Fruit fly (Drosophila melanogaster) whole organism, embryonic: ENCODE measurements around the gene CG34028.

Experiments used
- Aef1 ChIP-seq: fragments of 200-800 bp; sonication (Bioruptor generic); IDR thresholded peaks from 3 replicates; pipeline ENCODE4 v1.3.6; 2022; ENCODE audit warnings: missing biosample characterization, missing genetic modification characterization
- B-H1 ChIP-seq: fragments of 200-800 bp; sonication (Bioruptor generic); IDR thresholded peaks from 3 replicates; pipeline ENCODE4 v1.3.6; 2022; ENCODE audit warnings: missing biosample characterization, missing genetic modification characterization
- BEAF-32 ChIP-seq: fragments of 200-800 bp; sonication (Bioruptor generic); optimal IDR thresholded peaks from 3 replicates; lab custom pipeline; 2017; ENCODE audit warnings: missing biosample characterization, missing genetic modification characterization, mild to moderate bottlenecking, moderate library complexity, missing genetic modification reagents
- CG10431 ChIP-seq: fragments of 200-800 bp; sonication (Bioruptor generic); optimal IDR thresholded peaks from 3 replicates; lab custom pipeline; 2018; ENCODE audit warnings: missing biosample characterization, mild to moderate bottlenecking, missing genetic modification characterization
- CG10959 ChIP-seq: fragments of 200-800 bp; sonication (Bioruptor generic); IDR thresholded peaks from 2 replicates; pipeline ENCODE4 v1.3.6; 2022; ENCODE audit warnings: missing biosample characterization, missing genetic modification characterization
- CG11093 ChIP-seq: fragments of 200-800 bp; sonication (Bioruptor generic); IDR thresholded peaks from 3 replicates; pipeline ENCODE4 v1.3.6; 2022; ENCODE audit warnings: missing biosample characterization, missing genetic modification characterization
- CG11456 ChIP-seq: fragments of 200-800 bp; sonication (Bioruptor generic); IDR thresholded peaks from 3 replicates; pipeline ENCODE4 v1.3.6; 2022; ENCODE audit warnings: missing biosample characterization, missing genetic modification characterization
- CG11560 ChIP-seq: fragments of 200-800 bp; sonication (Bioruptor generic); IDR thresholded peaks from 3 replicates; pipeline ENCODE4 v1.3.6; 2022; ENCODE audit warnings: missing biosample characterization, missing genetic modification characterization
- CG12219 ChIP-seq: fragments of 200-800 bp; sonication (Bioruptor generic); optimal IDR thresholded peaks from 3 replicates; lab custom pipeline; 2018; ENCODE audit warnings: missing biosample characterization, mild to moderate bottlenecking, missing genetic modification characterization
- CG12744 ChIP-seq: fragments of 200-800 bp; sonication (Bioruptor generic); optimal IDR thresholded peaks from 2 replicates; lab custom pipeline; 2016; ENCODE audit warnings: missing biosample characterization, missing genetic modification characterization
- CG14860 ChIP-seq: fragments of 200-800 bp; sonication (Bioruptor generic); IDR thresholded peaks from 3 replicates; pipeline ENCODE4 v1.3.6; 2022; ENCODE audit warnings: missing biosample characterization, missing genetic modification characterization; ENCODE audit not compliant: partially characterized antibody
- CG15269 ChIP-seq: fragments of 200-800 bp; sonication (Bioruptor generic); optimal IDR thresholded peaks from 2 replicates; lab custom pipeline; 2018; ENCODE audit warnings: missing biosample characterization, mild to moderate bottlenecking, missing genetic modification characterization, moderate library complexity
- CG15514 ChIP-seq: fragments of 200-800 bp; sonication (Bioruptor generic); optimal IDR thresholded peaks from 3 replicates; lab custom pipeline; 2017; ENCODE audit warnings: missing biosample characterization, missing genetic modification characterization, mild to moderate bottlenecking, moderate library complexity, missing genetic modification reagents
- CG16815 ChIP-seq: fragments of 200-800 bp; sonication (Bioruptor generic); optimal IDR thresholded peaks from 3 replicates; lab custom pipeline; 2017; ENCODE audit warnings: missing biosample characterization, mild to moderate bottlenecking, missing genetic modification characterization
- CG17186 ChIP-seq: fragments of 200-800 bp; sonication (Bioruptor generic); optimal IDR thresholded peaks from 3 replicates; lab custom pipeline; 2017; ENCODE audit warnings: missing biosample characterization, missing genetic modification reagents, missing genetic modification characterization
- CG17328 ChIP-seq: fragments of 200-800 bp; sonication (Bioruptor generic); IDR thresholded peaks from 2 replicates; pipeline ENCODE4 v1.3.6; 2022; ENCODE audit warnings: missing biosample characterization, missing genetic modification characterization
- CG17361 ChIP-seq: fragments of 200-800 bp; sonication (Bioruptor generic); IDR thresholded peaks from 3 replicates; pipeline ENCODE4 v1.3.6; 2022; ENCODE audit warnings: missing biosample characterization, missing genetic modification characterization
- CG2129 ChIP-seq: fragments of 200-800 bp; sonication (Bioruptor generic); IDR thresholded peaks from 2 replicates; pipeline ENCODE4 v1.3.6; 2022; ENCODE audit warnings: missing biosample characterization, missing genetic modification characterization; ENCODE audit not compliant: partially characterized antibody
- CG31224 ChIP-seq: fragments of 200-800 bp; sonication (Bioruptor generic); IDR thresholded peaks from 2 replicates; pipeline ENCODE4 v1.3.6; 2022; ENCODE audit warnings: missing biosample characterization, missing genetic modification characterization
- CG31365 ChIP-seq: fragments of 200-800 bp; sonication (Bioruptor generic); optimal IDR thresholded peaks from 2 replicates; lab custom pipeline; 2018; ENCODE audit warnings: missing biosample characterization, mild to moderate bottlenecking, missing genetic modification characterization
- CG4404 ChIP-seq: fragments of 200-800 bp; sonication (Bioruptor generic); IDR thresholded peaks from 2 replicates; pipeline ENCODE4 v1.3.6; 2022; ENCODE audit warnings: missing biosample characterization, missing genetic modification characterization
- CG4854 ChIP-seq: fragments of 200-800 bp; sonication (Bioruptor generic); optimal IDR thresholded peaks from 2 replicates; lab custom pipeline; 2016; ENCODE audit warnings: missing biosample characterization, missing genetic modification characterization, inconsistent platforms
- CG7745 ChIP-seq: fragments of 200-800 bp; sonication (Bioruptor generic); optimal IDR thresholded peaks from 2 replicates; lab custom pipeline; 2018; ENCODE audit warnings: missing biosample characterization, mild to moderate bottlenecking, missing genetic modification characterization, moderate library complexity
- CG8388 ChIP-seq: fragments of 200-800 bp; sonication (Bioruptor generic); optimal IDR thresholded peaks from 2 replicates; lab custom pipeline; 2019; ENCODE audit warnings: missing biosample characterization, mild to moderate bottlenecking, missing genetic modification characterization, moderate library complexity
- CG8944 ChIP-seq: fragments of 200-800 bp; sonication (Bioruptor generic); optimal IDR thresholded peaks from 3 replicates; lab custom pipeline; 2016; ENCODE audit warnings: missing biosample characterization, missing genetic modification characterization
- CG9932 ChIP-seq: fragments of 200-800 bp; sonication (Bioruptor generic); IDR thresholded peaks from 2 replicates; pipeline ENCODE4 v1.3.6; 2022; ENCODE audit warnings: missing biosample characterization, missing genetic modification characterization
- Dad ChIP-seq: fragments of 200-800 bp; sonication (Bioruptor generic); optimal IDR thresholded peaks from 3 replicates; lab custom pipeline; 2016; ENCODE audit warnings: missing biosample characterization, missing genetic modification characterization
- E2f2 ChIP-seq: fragments of 200-800 bp; sonication (Bioruptor generic); IDR thresholded peaks from 2 replicates; pipeline ENCODE4 v1.3.6; 2022; ENCODE audit warnings: missing biosample characterization, missing genetic modification characterization
- ERR ChIP-seq: fragments of 200-800 bp; sonication (Bioruptor generic); optimal IDR thresholded peaks from 2 replicates; lab custom pipeline; 2016; ENCODE audit warnings: missing biosample characterization, missing genetic modification characterization
- HmgD ChIP-seq: fragments of 200-800 bp; sonication (Bioruptor generic); optimal IDR thresholded peaks from 3 replicates; lab custom pipeline; 2016; ENCODE audit warnings: missing biosample characterization, missing genetic modification characterization
- MESR4 ChIP-seq: fragments of 200-800 bp; sonication (Bioruptor generic); optimal IDR thresholded peaks from 2 replicates; lab custom pipeline; 2018; ENCODE audit warnings: missing biosample characterization, mild to moderate bottlenecking, missing genetic modification characterization, moderate library complexity
- Mad ChIP-seq: fragments of 200-800 bp; sonication (Bioruptor generic); optimal IDR thresholded peaks from 2 replicates; lab custom pipeline; 2016; ENCODE audit warnings: missing biosample characterization, missing genetic modification characterization
- NFAT ChIP-seq: fragments of 200-800 bp; sonication (Bioruptor generic); IDR thresholded peaks from 2 replicates; pipeline ENCODE4 v1.3.6; 2022; ENCODE audit warnings: missing biosample characterization, missing genetic modification characterization
- Side ChIP-seq: fragments of 200-800 bp; sonication (Bioruptor generic); optimal IDR thresholded peaks from 2 replicates; lab custom pipeline; 2016; ENCODE audit warnings: missing biosample characterization, missing genetic modification characterization
- Xbp1 ChIP-seq: fragments of 200-800 bp; sonication (Bioruptor generic); optimal IDR thresholded peaks from 3 replicates; lab custom pipeline; 2016; ENCODE audit warnings: missing biosample characterization, mild to moderate bottlenecking, missing genetic modification characterization
- cad ChIP-seq: fragments of >200 bp; optimal IDR thresholded peaks from 2 replicates; lab custom pipeline; 2017; ENCODE audit warnings: missing biosample characterization, missing genetic modification characterization
- cato ChIP-seq: fragments of 200-800 bp; sonication (Bioruptor generic); optimal IDR thresholded peaks from 2 replicates; lab custom pipeline; 2016; ENCODE audit warnings: missing biosample characterization, missing genetic modification characterization, borderline replicate concordance
- chif ChIP-seq, 2 experiments: fragments of 200-800 bp; sonication (Bioruptor generic); optimal IDR thresholded peaks; 3 replicates each; lab custom pipeline; 2016; ENCODE audit warnings: missing biosample characterization in 2 of 2, missing genetic modification characterization in 2 of 2
- chinmo ChIP-seq: fragments of 200-800 bp; sonication (Bioruptor generic); IDR thresholded peaks from 4 replicates; pipeline ENCODE4 v1.3.6; 2022; ENCODE audit warnings: missing biosample characterization, missing genetic modification characterization; ENCODE audit not compliant: partially characterized antibody
- exex ChIP-seq: fragments of 200-800 bp; sonication (Bioruptor generic); optimal IDR thresholded peaks from 4 replicates; lab custom pipeline; 2018; ENCODE audit warnings: missing biosample characterization, mild to moderate bottlenecking, missing genetic modification characterization, moderate library complexity
- fd96Cb ChIP-seq: fragments of 200-800 bp; sonication (Bioruptor generic); optimal IDR thresholded peaks from 2 replicates; lab custom pipeline; 2018; ENCODE audit warnings: missing biosample characterization, mild to moderate bottlenecking, missing genetic modification characterization, moderate library complexity
- gsb-n ChIP-seq: fragments of 200-800 bp; sonication (Bioruptor generic); optimal IDR thresholded peaks from 3 replicates; lab custom pipeline; 2018; ENCODE audit warnings: missing biosample characterization, mild to moderate bottlenecking, missing genetic modification characterization
- hkb ChIP-seq, 2 experiments: fragments of 200-800 bp in 1 of 2; fragments of >200 bp in 1 of 2; sonication (Bioruptor generic) in 1 of 2; IDR thresholded peaks in 1 of 2; optimal IDR thresholded peaks in 1 of 2; 2 replicates each; pipeline versions ENCODE4 v1.3.6 to Lab custom; 2017 to 2022; ENCODE audit warnings: missing biosample characterization in 1 of 2, missing genetic modification characterization in 1 of 2
- ken ChIP-seq: fragments of 200-800 bp; sonication (Bioruptor generic); IDR thresholded peaks from 3 replicates; pipeline ENCODE4 v1.3.6; 2022; ENCODE audit warnings: missing biosample characterization, missing genetic modification characterization
- nom ChIP-seq: fragments of 200-800 bp; sonication (Bioruptor generic); optimal IDR thresholded peaks from 2 replicates; lab custom pipeline; 2017; ENCODE audit warnings: missing biosample characterization, missing genetic modification characterization, mild to moderate bottlenecking, moderate library complexity, missing genetic modification reagents
- oc ChIP-seq: fragments of 200-800 bp; sonication (Bioruptor generic); optimal IDR thresholded peaks from 2 replicates; lab custom pipeline; 2018; ENCODE audit warnings: missing biosample characterization, mild to moderate bottlenecking, missing genetic modification characterization, moderate library complexity
- sna ChIP-seq: fragments of 200-800 bp; sonication (Bioruptor generic); IDR thresholded peaks from 2 replicates; pipeline ENCODE4 v1.3.6; 2022; ENCODE audit warnings: missing biosample characterization, missing genetic modification characterization; ENCODE audit not compliant: partially characterized antibody
- tgo ChIP-seq: fragments of 200-800 bp; sonication (Bioruptor generic); IDR thresholded peaks from 3 replicates; pipeline ENCODE4 v1.3.6; 2022; ENCODE audit warnings: missing biosample characterization, missing genetic modification characterization
- trh ChIP-seq: fragments of 200-800 bp; sonication (Bioruptor generic); optimal IDR thresholded peaks from 2 replicates; lab custom pipeline; 2016; ENCODE audit warnings: missing biosample characterization, missing genetic modification characterization
- ttk ChIP-seq: fragments of 200-800 bp; sonication (Bioruptor generic); IDR thresholded peaks from 2 replicates; pipeline ENCODE4 v2.1.2; 2022; ENCODE audit warnings: missing biosample characterization, missing genetic modification characterization
- unpg ChIP-seq: fragments of 200-800 bp; sonication (Bioruptor generic); optimal IDR thresholded peaks from 3 replicates; lab custom pipeline; 2018; ENCODE audit warnings: missing biosample characterization, mild to moderate bottlenecking, missing genetic modification characterization, moderate library complexity

CG34028 gene

DNA sequence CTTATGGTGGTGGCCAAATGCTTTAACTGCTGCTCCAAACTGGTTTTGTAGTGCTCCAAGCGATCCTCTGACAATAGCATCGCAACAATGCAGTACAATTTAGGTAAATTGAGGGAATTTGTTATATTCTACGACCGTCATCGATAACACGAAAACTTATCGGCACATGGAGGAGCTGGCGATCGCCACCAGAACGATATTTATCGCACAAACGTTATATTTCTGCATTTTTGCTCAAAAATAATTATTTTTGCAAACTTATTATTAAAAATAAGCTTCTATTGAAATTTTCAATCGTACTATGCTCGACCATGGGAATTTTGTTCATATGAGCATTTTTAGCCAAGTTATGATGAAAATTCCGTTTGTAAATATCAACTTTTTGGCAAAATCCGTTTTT is 45.1 kb downstream of the CG34028 start, which contains the start of gene CG15317 (continued):
- no peak for TF ChIP-seq cato
- no peak for TF ChIP-seq CG15269 (tag; lab: Kevin White, UChicago)
- TF ChIP-seq Aef1 (GFP tag; lab: Robert Waterston, UW): no peak
- TF ChIP-seq CG8388: no peak
- TF ChIP-seq trh: no peak
- TF ChIP-seq CG2129 (GFP tag; lab: Robert Waterston, UW): peak; percentile 53
- TF ChIP-seq CG10431: no peak
- TF ChIP-seq CG14860 (GFP tag; lab: Robert Waterston, UW): peak; percentile 66; the same call in 2 of the 3 replicates
- TF ChIP-seq CG11560 (tag; lab: Robert Waterston, UW): no peak
- TF ChIP-seq CG10959 (GFP tag; lab: Robert Waterston, UW): no peak
- no peak for TF ChIP-seq HmgD
- peak; percentile 59 for TF ChIP-seq CG9932 (GFP tag; lab: Robert Waterston, UW)
- TF ChIP-seq E2f2 (GFP tag; lab: Robert Waterston, UW): 0 out of 2 replicates have a peak, but pooled peaks have one; percentile 20
- TF ChIP-seq ken (GFP tag; lab: Robert Waterston, UW): no peak
- no peak for TF ChIP-seq CG11456 (GFP tag; lab: Robert Waterston, UW)
- TF ChIP-seq CG31365 (tag; lab: Kevin White, UChicago): no peak
- no peak for TF ChIP-seq Mad
- no peak for TF ChIP-seq Xbp1 (GFP tag; lab: Kevin White, UChicago)
- no peak for TF ChIP-seq cad
- no peak for TF ChIP-seq CG11093 (GFP tag; lab: Robert Waterston, UW)
- TF ChIP-seq CG15514 (GFP tag; lab: Kevin White, UChicago): no peak
- TF ChIP-seq CG8944: no peak
- TF ChIP-seq MESR4 (GFP tag; lab: Kevin White, UChicago): peak; percentile 40
- TF ChIP-seq CG12219: no peak
- TF ChIP-seq CG31224 (GFP tag; lab: Robert Waterston, UW): no peak
- no peak for TF ChIP-seq CG16815 (GFP tag; lab: Kevin White, UChicago)
- TF ChIP-seq CG7745: no peak
- peak; percentile 72 for TF ChIP-seq BEAF-32 (GFP tag; lab: Kevin White, UChicago)
- no peak for TF ChIP-seq unpg
- no peak for TF ChIP-seq CG4854 (GFP tag; lab: Kevin White, UChicago)
- TF ChIP-seq ERR (GFP tag; lab: Kevin White, UChicago): no peak
- 0 out of 2 replicates have a peak, but pooled peaks have one; percentile 41 for TF ChIP-seq sna (GFP tag; lab: Robert Waterston, UW)
- TF ChIP-seq hkb (optimal IDR thresholded peaks at IDR 0.05; lab: Kevin White, UChicago): no peak
- TF ChIP-seq hkb (GFP tag; IDR thresholded peaks at IDR 0.05; lab: Robert Waterston, UW): no peak
- no peak for TF ChIP-seq CG17186 (GFP tag; lab: Kevin White, UChicago)
- no peak for TF ChIP-seq Dad (GFP tag; lab: Kevin White, UChicago)
- TF ChIP-seq oc (tag; lab: Kevin White, UChicago): no peak
- no peak for TF ChIP-seq Side (GFP tag; lab: Kevin White, UChicago)
- TF ChIP-seq NFAT (GFP tag; lab: Robert Waterston, UW): peak; percentile 13; the same call in 1 of the 2 replicates
- peak; percentile 57; the same call in 1 of the 4 replicates for TF ChIP-seq chinmo
- TF ChIP-seq CG17361 (GFP tag; lab: Robert Waterston, UW): no peak
- TF ChIP-seq CG17328 (GFP tag; lab: Robert Waterston, UW): no peak
- TF ChIP-seq ttk: no peak
- no peak for TF ChIP-seq exex (tag; lab: Kevin White, UChicago)
- TF ChIP-seq fd96Cb (tag; lab: Kevin White, UChicago): no peak
- no peak for TF ChIP-seq chif (GFP tag; optimal IDR thresholded peaks at IDR 0.05; lab: Kevin White, UChicago)
- TF ChIP-seq nom: no peak
- TF ChIP-seq B-H1 (GFP tag; lab: Robert Waterston, UW): no peak
- TF ChIP-seq tgo: no peak
- no peak for TF ChIP-seq CG4404 (GFP tag; lab: Robert Waterston, UW)
- TF ChIP-seq gsb-n (tag; lab: Kevin White, UChicago): no peak
- TF ChIP-seq CG12744 (GFP tag; lab: Kevin White, UChicago): no peak
